Worm (Caenorhabditis elegans): ENCODE results near the gene K08F9.1.

The K08F9.1 gene

DNA sequence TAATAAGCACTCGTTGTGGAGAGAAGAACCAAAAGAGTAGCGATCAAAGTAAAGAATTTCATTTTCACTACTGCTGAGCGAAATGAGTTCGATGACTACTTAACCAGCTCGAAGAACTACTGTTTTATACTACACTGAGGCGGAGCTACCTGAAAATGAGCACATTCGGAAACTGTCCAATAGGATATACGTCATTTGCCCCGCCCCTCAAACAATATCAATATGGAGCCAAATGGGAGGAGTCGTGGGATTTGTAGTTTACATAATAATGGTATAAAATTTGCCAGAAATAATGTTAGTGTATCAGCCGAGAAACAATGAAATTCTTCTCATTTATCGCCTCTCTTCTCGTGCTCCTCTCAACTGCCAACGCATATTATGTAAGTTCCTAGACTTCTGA lies 53.7 kb downstream of the K08F9.1 start, which contains the start of the genes C01G10.5 and C01G10.4:
Gene C01G10.5 (minus strand): TSS at position 101 of the 400 bp plus-strand sequence.
Gene C01G10.4 (plus strand): TSS at position 303 of the 400 bp plus-strand sequence.
- TF ChIP-seq W03F9.2 (tag; optimal IDR thresholded peaks at IDR 0.05), result no peak
- TF ChIP-seq dao-5 (tag; optimal IDR thresholded peaks at IDR 0.05), result no peak
- no peak for TF ChIP-seq him-1 (tag; optimal IDR thresholded peaks at IDR 0.05)

ce11 chrV:15088613-15089012 lies 54.6 kb downstream of the K08F9.1 start, which contains the start of gene C01G10.18:
Gene C01G10.18, minus strand, starts transcription at chrV:15088713.
- no peak for TF ChIP-seq him-1 (tag; optimal IDR thresholded peaks at IDR 0.05)
- no peak for TF ChIP-seq dao-5 (tag; optimal IDR thresholded peaks at IDR 0.05)

ce11 chrV:15087207-15087706 lies 55.9 kb downstream of the K08F9.1 start, which contains the start of the genes C01G10.15 and C01G10.6:
Gene C01G10.15, minus strand, starts transcription at chrV:15087307.
Gene C01G10.6, plus strand, starts transcription at chrV:15087656.
- TF ChIP-seq dao-5 (tag; optimal IDR thresholded peaks at IDR 0.05), result no peak
- TF ChIP-seq him-1 (tag; optimal IDR thresholded peaks at IDR 0.05), result no peak
- TF ChIP-seq W03F9.2 (tag; optimal IDR thresholded peaks at IDR 0.05), result no peak
